Fruit fly (Drosophila melanogaster): ENCODE results near the gene Ser.

Gene Ser

DNA sequence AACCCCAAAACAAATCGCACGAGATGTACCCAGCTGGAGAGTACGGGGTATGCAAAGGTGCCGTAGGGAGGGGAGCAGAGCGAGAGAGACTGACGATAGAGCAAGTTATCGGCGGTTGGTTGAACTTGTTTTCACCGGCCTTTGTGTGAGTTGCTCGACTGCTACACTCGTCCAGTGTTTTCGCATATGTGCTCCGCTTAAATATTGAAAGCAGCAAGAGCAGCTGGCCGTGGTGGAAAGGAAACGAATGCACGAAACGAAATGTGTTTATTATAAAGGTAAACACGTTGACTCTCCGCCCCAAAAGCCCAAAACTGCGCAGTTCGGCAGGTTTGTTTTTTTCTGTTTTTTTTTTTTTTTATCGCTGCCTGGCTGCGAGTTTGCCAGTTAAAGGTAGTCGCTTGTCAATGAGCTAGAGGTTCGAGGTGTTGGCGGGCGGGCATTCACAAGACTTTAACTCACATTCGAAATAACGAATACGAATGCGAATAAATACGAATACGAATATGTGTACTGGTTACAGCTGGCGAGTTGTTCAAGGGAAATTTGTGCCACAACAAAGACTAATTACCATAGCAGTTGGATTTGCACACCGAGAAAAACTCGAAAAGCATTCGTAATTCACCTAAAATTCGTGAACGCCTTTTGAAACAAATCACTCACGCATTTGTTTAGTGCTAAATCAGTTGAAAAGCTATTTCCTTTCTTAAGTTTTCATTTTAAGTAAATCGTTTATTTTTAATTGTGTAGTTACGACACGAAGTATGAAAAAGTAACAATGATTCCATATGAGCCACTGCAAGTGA, 64.3 kb downstream of the Ser start:
- TF ChIP-seq CG5204 (GFP tag; optimal IDR thresholded peaks at IDR 0.05) (no peak), cnc (optimal IDR thresholded peaks at IDR 0.05) (no peak), cic (GFP tag; optimal IDR thresholded peaks at IDR 0.05) (peak; percentile 47), CG12768 (GFP tag; optimal IDR thresholded peaks at IDR 0.05) (peak; percentile 22), Crg-1 (GFP tag; optimal IDR thresholded peaks at IDR 0.05) (peak; percentile 14), CG33017 (tag; optimal IDR thresholded peaks at IDR 0.05) (peak; percentile 8), toe (GFP tag; optimal IDR thresholded peaks at IDR 0.05) (no peak), CG7101 (tag; optimal IDR thresholded peaks at IDR 0.05) (peak; percentile 7), Mnt (GFP tag; optimal IDR thresholded peaks at IDR 0.05) (peak; percentile 65), bab1 (GFP tag; optimal IDR thresholded peaks at IDR 0.05) (peak; percentile 37), Hr96 (GFP tag; optimal IDR thresholded peaks at IDR 0.05) (peak; percentile 13), tj (GFP tag; optimal IDR thresholded peaks at IDR 0.05) (peak; percentile 70), CG14711 (tag; optimal IDR thresholded peaks at IDR 0.05) (peak; percentile 36), CG7045 (GFP tag; optimal IDR thresholded peaks at IDR 0.05) (peak; percentile 19), CG11617 (GFP tag; optimal IDR thresholded peaks at IDR 0.05) (peak; percentile 3)

DNA sequence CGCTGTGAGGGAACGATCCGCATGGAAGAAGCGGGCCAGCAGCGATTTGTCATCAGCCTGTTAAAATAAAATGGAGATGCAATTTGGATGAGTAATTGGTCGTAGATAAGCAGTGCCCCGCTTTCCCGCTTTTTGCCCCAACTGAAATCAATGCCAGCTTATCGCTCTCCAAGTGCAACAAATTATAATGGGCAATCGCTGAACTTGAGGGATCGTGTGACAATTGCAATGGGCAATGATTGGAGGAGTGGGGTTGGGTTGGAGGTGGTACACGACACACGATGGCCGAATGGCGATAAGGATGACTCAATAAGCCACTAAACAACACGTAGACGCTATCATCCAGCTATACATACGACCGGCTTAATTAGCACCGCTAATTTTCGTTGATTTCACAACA, 65.3 kb downstream of the Ser start:
- TF ChIP-seq tj (GFP tag; optimal IDR thresholded peaks at IDR 0.05) (no peak), CG12768 (GFP tag; optimal IDR thresholded peaks at IDR 0.05) (no peak), Hr96 (GFP tag; optimal IDR thresholded peaks at IDR 0.05) (no peak), Mnt (GFP tag; optimal IDR thresholded peaks at IDR 0.05) (peak; percentile 44), cnc (optimal IDR thresholded peaks at IDR 0.05) (no peak), bab1 (GFP tag; optimal IDR thresholded peaks at IDR 0.05) (no peak), CG5204 (GFP tag; optimal IDR thresholded peaks at IDR 0.05) (no peak), CG1620 (GFP tag; optimal IDR thresholded peaks at IDR 0.05) (no peak)

dm6 chr3R:27124588-27124987, 69.5 kb downstream of the Ser start, which contains the start of gene CG6059:
TSS of gene CG6059 (minus strand) at chr3R:27124688.
- TF ChIP-seq CG1620 (GFP tag; optimal IDR thresholded peaks at IDR 0.05) (no peak), Clk (GFP tag; optimal IDR thresholded peaks at IDR 0.05) (no peak), CG14711 (tag; optimal IDR thresholded peaks at IDR 0.05) (no peak), toe (GFP tag; optimal IDR thresholded peaks at IDR 0.05) (no peak)
